Worm (Caenorhabditis elegans) whole organism, L4/young adult: ENCODE data around the gene moc-5.

Experiments used
- dao-5 ChIP-seq: sonication (generic microtip); optimal IDR thresholded peaks from 2 replicates; lab custom pipeline; 2016; ENCODE audit warnings: missing genotype, missing genetic modification characterization, moderate library complexity, missing compliant biosample characterization
- him-1 ChIP-seq: sonication (generic microtip); optimal IDR thresholded peaks from 2 replicates; lab custom pipeline; 2016; ENCODE audit warnings: missing genotype, missing genetic modification reagents, missing genetic modification characterization, missing compliant biosample characterization

ce11 chrX:9587642-9588041, 21.9 kb upstream of the moc-5 start, which contains the start of gene gpx-3:
- TF ChIP-seq him-1 (tag; lab: Kevin White, UChicago) = no peak
- TF ChIP-seq dao-5 (tag; lab: Kevin White, UChicago) = no peak
